Worm (Caenorhabditis elegans): ENCODE data around the gene srz-58.

ce11 chrV:17331340-17331739 is 13.4 kb downstream of the srz-58 start, which contains the start of gene fbxa-185:
- TF ChIP-seq W03F9.2 (tag; optimal IDR thresholded peaks at IDR 0.05) (no peak), him-1 (tag; optimal IDR thresholded peaks at IDR 0.05) (no peak)
